Fruit fly (Drosophila melanogaster) whole organism, embryonic: Measurements from ENCODE around the gene ash1.

ENCODE experiments used
- Ada2b ChIP-seq: fragments of 200-800 bp; sonication (Bioruptor generic); IDR thresholded peaks from 2 replicates; pipeline ENCODE4 v1.3.6; 2022; ENCODE audit warnings: missing biosample characterization, missing genetic modification characterization
- Awh ChIP-seq: fragments of 200-800 bp; sonication (Bioruptor generic); IDR thresholded peaks from 2 replicates; pipeline ENCODE4, ENCODE4 v1.3.6; 2022; ENCODE audit warnings: missing biosample characterization, missing genetic modification characterization
- Bdp1 ChIP-seq: fragments of 200-800 bp; sonication (Bioruptor generic); optimal IDR thresholded peaks from 3 replicates; lab custom pipeline; 2016; ENCODE audit warnings: missing biosample characterization, missing genetic modification characterization
- Bgb ChIP-seq: fragments of 200-800 bp; sonication (Bioruptor generic); IDR thresholded peaks from 2 replicates; pipeline ENCODE4 v1.3.6; 2022; ENCODE audit warnings: missing biosample characterization, missing genetic modification characterization; ENCODE audit not compliant: partially characterized antibody
- CG10209 ChIP-seq: fragments of 200-800 bp; sonication (Bioruptor generic); optimal IDR thresholded peaks from 3 replicates; lab custom pipeline; 2017; ENCODE audit warnings: missing biosample characterization, mild to moderate bottlenecking, missing genetic modification characterization, missing genetic modification reagents
- CG1024 ChIP-seq: fragments of 200-800 bp; sonication (Bioruptor generic); IDR thresholded peaks from 2 replicates; pipeline ENCODE4 v1.3.6; 2022; ENCODE audit warnings: missing biosample characterization, missing genetic modification characterization
- CG10267 ChIP-seq: fragments of 200-800 bp; sonication (Bioruptor generic); optimal IDR thresholded peaks from 2 replicates; lab custom pipeline; 2018; ENCODE audit warnings: missing biosample characterization, mild to moderate bottlenecking, missing genetic modification characterization, moderate library complexity
- CG11560 ChIP-seq: fragments of 200-800 bp; sonication (Bioruptor generic); IDR thresholded peaks from 3 replicates; pipeline ENCODE4 v1.3.6; 2022; ENCODE audit warnings: missing biosample characterization, missing genetic modification characterization
- CG13424 ChIP-seq: fragments of 200-800 bp; sonication (Bioruptor generic); optimal IDR thresholded peaks from 2 replicates; lab custom pipeline; 2019; ENCODE audit warnings: missing biosample characterization, mild to moderate bottlenecking, missing genetic modification characterization, moderate library complexity
- CG14965 ChIP-seq: fragments of 200-800 bp; sonication (Bioruptor generic); optimal IDR thresholded peaks from 2 replicates; lab custom pipeline; 2016; ENCODE audit warnings: missing biosample characterization, missing genetic modification characterization, borderline replicate concordance
- CG17568 ChIP-seq: fragments of 200-800 bp; sonication (Bioruptor generic); optimal IDR thresholded peaks from 2 replicates; lab custom pipeline; 2018; ENCODE audit warnings: missing biosample characterization, mild to moderate bottlenecking, missing genetic modification characterization, moderate library complexity
- CG2120 ChIP-seq: fragments of 200-800 bp; sonication (Bioruptor generic); optimal IDR thresholded peaks from 3 replicates; lab custom pipeline; 2016; ENCODE audit warnings: missing biosample characterization, missing genetic modification characterization
- CG2129 ChIP-seq: fragments of 200-800 bp; sonication (Bioruptor generic); IDR thresholded peaks from 2 replicates; pipeline ENCODE4 v1.3.6; 2022; ENCODE audit warnings: missing biosample characterization, missing genetic modification characterization; ENCODE audit not compliant: partially characterized antibody
- CG30403 ChIP-seq: fragments of 200-800 bp; sonication (Bioruptor generic); optimal IDR thresholded peaks from 3 replicates; lab custom pipeline; 2016; ENCODE audit warnings: missing biosample characterization, missing genetic modification characterization
- CG4424 ChIP-seq: fragments of 200-800 bp; sonication (Bioruptor generic); optimal IDR thresholded peaks from 3 replicates; lab custom pipeline; 2016; ENCODE audit warnings: missing biosample characterization, missing genetic modification characterization
- CG6765 ChIP-seq: fragments of 200-800 bp; sonication (Bioruptor generic); optimal IDR thresholded peaks from 3 replicates; lab custom pipeline; 2017; ENCODE audit warnings: missing biosample characterization, mild to moderate bottlenecking, missing genetic modification characterization
- CG7928 ChIP-seq: fragments of 200-800 bp; sonication (Bioruptor generic); optimal IDR thresholded peaks from 2 replicates; lab custom pipeline; 2017; ENCODE audit warnings: missing biosample characterization, mild to moderate bottlenecking, missing genetic modification characterization
- CG8388 ChIP-seq: fragments of 200-800 bp; sonication (Bioruptor generic); optimal IDR thresholded peaks from 2 replicates; lab custom pipeline; 2019; ENCODE audit warnings: missing biosample characterization, mild to moderate bottlenecking, missing genetic modification characterization, moderate library complexity
- CG8765 ChIP-seq: fragments of 200-800 bp; sonication (Bioruptor generic); IDR thresholded peaks from 2 replicates; pipeline ENCODE4 v1.3.6; 2022; ENCODE audit warnings: missing biosample characterization, missing genetic modification characterization
- CG8944 ChIP-seq: fragments of 200-800 bp; sonication (Bioruptor generic); optimal IDR thresholded peaks from 3 replicates; lab custom pipeline; 2016; ENCODE audit warnings: missing biosample characterization, missing genetic modification characterization
- CG9876 ChIP-seq: fragments of 200-800 bp; sonication (Bioruptor generic); optimal IDR thresholded peaks from 2 replicates; lab custom pipeline; 2016; ENCODE audit warnings: missing biosample characterization, missing genetic modification characterization
- Camta ChIP-seq: fragments of 200-800 bp; sonication (Bioruptor generic); optimal IDR thresholded peaks from 2 replicates; lab custom pipeline; 2016; ENCODE audit warnings: missing biosample characterization, missing genetic modification characterization
- Chrac-16 ChIP-seq: fragments of 200-800 bp; sonication (Bioruptor generic); optimal IDR thresholded peaks from 3 replicates; lab custom pipeline; 2016; ENCODE audit warnings: missing biosample characterization, missing genetic modification characterization
- Doc3 ChIP-seq: fragments of 200-800 bp; sonication (Bioruptor generic); IDR thresholded peaks from 3 replicates; pipeline ENCODE4 v1.3.6; 2022; ENCODE audit warnings: missing biosample characterization, missing genetic modification characterization; ENCODE audit not compliant: partially characterized antibody
- Drgx ChIP-seq: fragments of 200-800 bp; sonication (Bioruptor generic); IDR thresholded peaks from 2 replicates; pipeline ENCODE4 v1.3.6; 2022; ENCODE audit warnings: missing biosample characterization, missing genetic modification characterization
- Fer1 ChIP-seq: fragments of 200-800 bp; sonication (Bioruptor generic); optimal IDR thresholded peaks from 2 replicates; lab custom pipeline; 2017; ENCODE audit warnings: missing biosample characterization, mild to moderate bottlenecking, missing genetic modification characterization
- Fer2 ChIP-seq: fragments of 200-800 bp; sonication (Bioruptor generic); optimal IDR thresholded peaks from 2 replicates; lab custom pipeline; 2018; ENCODE audit warnings: missing biosample characterization, mild to moderate bottlenecking, missing genetic modification characterization, moderate library complexity
- Hr39 ChIP-seq: fragments of >200 bp; optimal IDR thresholded peaks from 2 replicates; lab custom pipeline; 2017
- Max ChIP-seq: fragments of 200-800 bp; sonication (Bioruptor generic); optimal IDR thresholded peaks from 2 replicates; lab custom pipeline; 2016; ENCODE audit warnings: missing biosample characterization, mild to moderate bottlenecking, missing genetic modification characterization
- Mrtf ChIP-seq: fragments of 200-800 bp; sonication (Bioruptor generic); IDR thresholded peaks from 3 replicates; pipeline ENCODE4 v1.3.6; 2022; ENCODE audit warnings: missing biosample characterization, missing genetic modification characterization
- Oli ChIP-seq: fragments of 200-800 bp; sonication (Bioruptor generic); optimal IDR thresholded peaks from 2 replicates; lab custom pipeline; 2018; ENCODE audit warnings: missing biosample characterization, mild to moderate bottlenecking, missing genetic modification characterization, moderate library complexity
- Sin3A ChIP-seq: fragments of >200 bp; optimal IDR thresholded peaks from 2 replicates; lab custom pipeline; 2018
- ato ChIP-seq: fragments of 200-800 bp; sonication (Bioruptor generic); IDR thresholded peaks from 2 replicates; pipeline ENCODE4 v1.3.6; 2022; ENCODE audit warnings: missing biosample characterization, missing genetic modification characterization; ENCODE audit not compliant: partially characterized antibody
- bcd ChIP-seq: fragments of 200-800 bp; sonication (Bioruptor generic); optimal IDR thresholded peaks from 2 replicates; lab custom pipeline; 2017; ENCODE audit warnings: missing biosample characterization, mild to moderate bottlenecking, missing genetic modification characterization
- disco-r ChIP-seq: fragments of 200-800 bp; sonication (Bioruptor generic); optimal IDR thresholded peaks from 2 replicates; lab custom pipeline; 2016; ENCODE audit warnings: missing biosample characterization, missing genetic modification characterization
- h ChIP-seq: fragments of >200 bp; optimal IDR thresholded peaks from 2 replicates; lab custom pipeline; 2017
- hkb ChIP-seq, 2 experiments: fragments of 200-800 bp in 1 of 2; fragments of >200 bp in 1 of 2; sonication (Bioruptor generic) in 1 of 2; IDR thresholded peaks in 1 of 2; optimal IDR thresholded peaks in 1 of 2; 2 replicates each; pipeline versions ENCODE4 v1.3.6 to Lab custom; 2017 to 2022; ENCODE audit warnings: missing biosample characterization in 1 of 2, missing genetic modification characterization in 1 of 2
- kah ChIP-seq: fragments of 200-800 bp; sonication (Bioruptor generic); optimal IDR thresholded peaks from 2 replicates; lab custom pipeline; 2018; ENCODE audit warnings: missing biosample characterization, mild to moderate bottlenecking, missing genetic modification characterization
- knrl ChIP-seq: fragments of 200-800 bp; sonication (Bioruptor generic); IDR thresholded peaks from 3 replicates; pipeline ENCODE4 v1.3.6; 2022; ENCODE audit warnings: missing biosample characterization, missing genetic modification characterization; ENCODE audit not compliant: partially characterized antibody
- mld ChIP-seq: fragments of 200-800 bp; sonication (Bioruptor generic); IDR thresholded peaks from 3 replicates; pipeline ENCODE4 v1.3.6; 2022; ENCODE audit warnings: missing biosample characterization, missing genetic modification characterization; ENCODE audit not compliant: partially characterized antibody
- pan ChIP-seq, 4 experiments: fragments of >200 bp in 3 of 4; fragments of 200-800 bp in 1 of 4; sonication (Bioruptor generic) in 1 of 4; optimal IDR thresholded peaks in 3 of 4; IDR thresholded peaks in 1 of 4; 2 replicates each; pipeline versions ENCODE4 v1.3.6 to Lab custom; 2017 to 2022; ENCODE audit warnings: missing biosample characterization in 2 of 4, missing genetic modification characterization in 2 of 4, mixed read lengths in 1 of 4
- ranshi ChIP-seq: fragments of 200-800 bp; sonication (Bioruptor generic); IDR thresholded peaks from 2 replicates; pipeline ENCODE4 v1.3.6; 2022; ENCODE audit warnings: missing biosample characterization, missing genetic modification characterization
- sens-2 ChIP-seq: fragments of 200-800 bp; sonication (Bioruptor generic); IDR thresholded peaks from 2 replicates; pipeline ENCODE4 v1.3.6; 2022; ENCODE audit warnings: missing biosample characterization, missing genetic modification characterization
- sug ChIP-seq: fragments of 200-800 bp; optimal IDR thresholded peaks from 2 replicates; lab custom pipeline; 2019; ENCODE audit warnings: missing biosample characterization, mild to moderate bottlenecking, missing genetic modification characterization, moderate library complexity
- tgo ChIP-seq: fragments of 200-800 bp; sonication (Bioruptor generic); IDR thresholded peaks from 3 replicates; pipeline ENCODE4 v1.3.6; 2022; ENCODE audit warnings: missing biosample characterization, missing genetic modification characterization
- ttk ChIP-seq: fragments of 200-800 bp; sonication (Bioruptor generic); IDR thresholded peaks from 2 replicates; pipeline ENCODE4 v2.1.2; 2022; ENCODE audit warnings: missing biosample characterization, missing genetic modification characterization
- usp ChIP-seq: fragments of >200 bp; optimal IDR thresholded peaks from 2 replicates; lab custom pipeline; 2017; ENCODE audit warnings: missing biosample characterization, missing genetic modification characterization
- zfh1 ChIP-seq: fragments of 200-800 bp; sonication (Bioruptor generic); IDR thresholded peaks from 3 replicates; pipeline ENCODE4 v1.3.6; 2022; ENCODE audit warnings: missing biosample characterization, missing genetic modification characterization

ash1 gene

DNA sequence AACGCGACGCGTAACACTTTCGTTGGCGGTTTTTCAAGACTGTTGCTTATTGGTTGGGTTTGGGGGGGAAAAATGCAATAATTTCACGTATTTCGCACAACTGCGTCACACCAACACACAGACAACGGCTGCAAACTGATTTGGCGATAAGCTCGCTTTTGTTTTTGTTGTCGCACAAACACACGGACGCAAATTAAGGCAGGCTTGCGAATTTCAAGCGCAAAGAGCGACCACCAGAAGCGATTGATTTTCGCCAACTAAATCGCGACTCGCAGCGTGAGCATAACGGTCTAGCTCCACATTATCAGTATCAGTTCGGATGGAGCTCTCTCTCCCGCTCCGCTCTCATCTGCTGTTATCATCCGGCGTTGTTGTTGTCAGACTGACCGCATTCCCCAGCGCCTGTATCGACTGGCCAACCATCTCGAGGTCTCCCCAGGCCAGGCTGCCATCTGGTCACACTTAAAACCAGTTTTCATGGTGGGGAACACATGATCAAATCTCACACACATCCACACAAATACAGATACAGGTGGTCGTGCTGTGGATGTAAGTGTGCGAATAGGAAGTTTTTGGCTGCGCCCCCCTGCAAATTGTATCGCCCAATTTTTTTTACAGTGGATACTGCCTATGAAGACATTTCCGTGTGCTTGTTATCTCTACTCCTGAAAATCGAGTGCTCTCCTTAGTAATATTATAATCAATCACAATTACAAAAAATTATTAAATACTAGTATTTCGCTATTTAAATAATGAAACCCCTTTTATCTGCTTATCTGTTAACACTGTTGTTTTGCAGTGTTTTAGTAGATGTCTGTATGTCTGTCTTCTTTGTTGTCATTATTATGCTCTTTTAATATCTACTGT is 34.4 kb upstream of the ash1 start (continued):
- TF ChIP-seq CG4424 (GFP tag; lab: Kevin White, UChicago) (peak; percentile 35), CG8944 (GFP tag; lab: Kevin White, UChicago) (no peak), Ada2b (GFP tag; lab: Robert Waterston, UW) (peak; percentile 79), CG11560 (tag; lab: Robert Waterston, UW) (no peak), mld (GFP tag; lab: Robert Waterston, UW) (no peak), Max (GFP tag; lab: Kevin White, UChicago) (peak; percentile 32), Bgb (GFP tag; lab: Robert Waterston, UW) (0 out of 2 replicates have a peak, but pooled peaks have one; percentile 25), CG7928 (GFP tag; lab: Kevin White, UChicago) (peak; percentile 35), tgo (GFP tag; lab: Robert Waterston, UW) (peak; percentile 72; the same call in 2 of the 3 replicates), Oli (tag; lab: Kevin White, UChicago) (no peak), CG17568 (GFP tag; lab: Kevin White, UChicago) (no peak), Awh (GFP tag; lab: Robert Waterston, UW) (0 out of 2 replicates have a peak, but pooled peaks have one; percentile 19), CG14965 (no peak), Sin3A (lab: Kevin White, UChicago) (no peak), CG6765 (GFP tag; lab: Kevin White, UChicago) (peak; percentile 14), pan (optimal IDR thresholded peaks at IDR 0.05; lab: Kevin White, UChicago) (no peak), pan (GFP tag; optimal IDR thresholded peaks at IDR 0.05 in 1 of 2, IDR thresholded peaks at IDR 0.05 in 1 of 2) (peak in 1 of 2 experiments; percentile 57), Drgx (peak; percentile 72), CG10267 (tag; lab: Kevin White, UChicago) (no peak), usp (no peak), CG2129 (GFP tag; lab: Robert Waterston, UW) (no peak), Fer2 (tag; lab: Kevin White, UChicago) (peak; percentile 12), h (lab: Kevin White, UChicago) (no peak), CG8388 (no peak), Hr39 (lab: Kevin White, UChicago) (no peak), Chrac-16 (peak; percentile 36), ttk (GFP tag; lab: Robert Waterston, UW) (peak; percentile 63), sug (tag; lab: Kevin White, UChicago) (peak; percentile 100), hkb (optimal IDR thresholded peaks at IDR 0.05; lab: Kevin White, UChicago) (no peak), hkb (GFP tag; IDR thresholded peaks at IDR 0.05; lab: Robert Waterston, UW) (peak; percentile 71), CG10209 (GFP tag; lab: Kevin White, UChicago) (peak; percentile 59), CG30403 (GFP tag; lab: Kevin White, UChicago) (peak; percentile 34), CG1024 (no peak), Mrtf (peak; percentile 56; the same call in 1 of the 3 replicates), CG8765 (GFP tag; lab: Robert Waterston, UW) (no peak), zfh1 (GFP tag; lab: Robert Waterston, UW) (peak; percentile 21; the same call in 1 of the 3 replicates), Doc3 (GFP tag; lab: Robert Waterston, UW) (no peak), Fer1 (GFP tag; lab: Kevin White, UChicago) (peak; percentile 71), CG13424 (tag; lab: Kevin White, UChicago) (peak; percentile 56), CG2120 (GFP tag; lab: Kevin White, UChicago) (peak; percentile 89), sens-2 (no peak), Bdp1 (no peak), kah (peak; percentile 83), disco-r (GFP tag; lab: Kevin White, UChicago) (no peak), Camta (GFP tag; lab: Kevin White, UChicago) (no peak), ato (GFP tag; lab: Robert Waterston, UW) (no peak), CG9876 (GFP tag; lab: Kevin White, UChicago) (no peak), bcd (GFP tag; lab: Kevin White, UChicago) (peak; percentile 47), knrl (GFP tag; lab: Robert Waterston, UW) (no peak), ranshi (GFP tag; lab: Robert Waterston, UW) (no peak; the same call in 1 of the 2 replicates)
